Fruit fly (Drosophila melanogaster): ENCODE results near the gene Myo61F.
A peak's percentile ranks its signal among the peaks of the same experiment; 100 is the strongest.

Myo61F gene

DNA sequence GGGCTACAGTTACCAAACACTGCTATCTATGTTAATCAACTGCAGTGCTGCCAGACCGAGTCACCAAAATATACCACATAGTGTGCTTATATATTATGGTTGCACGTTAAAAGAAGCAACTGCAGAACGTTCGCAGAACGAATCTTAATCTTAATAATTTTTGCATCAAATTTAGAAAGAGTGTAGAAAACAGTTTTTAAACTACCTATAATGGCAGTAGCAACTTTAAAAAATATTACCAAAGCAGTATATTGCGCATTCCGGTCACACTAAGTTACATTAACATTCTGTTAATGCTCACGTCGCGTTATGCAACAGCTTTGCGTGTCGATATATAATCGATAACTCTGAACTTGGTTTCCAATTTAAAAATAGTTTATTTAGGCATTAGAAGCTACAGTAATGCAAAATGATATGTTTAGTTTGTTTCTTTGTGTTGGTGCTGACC lies 23.9 kb downstream of the Myo61F start, which contains the start of gene indra (continued):
- TF ChIP-seq oc (tag; optimal IDR thresholded peaks at IDR 0.05), result no peak
- no peak for TF ChIP-seq D (optimal IDR thresholded peaks at IDR 0.05)
- no peak for TF ChIP-seq D (GFP tag; optimal IDR thresholded peaks at IDR 0.05)
- TF ChIP-seq Bgb (GFP tag; IDR thresholded peaks at IDR 0.05; ENCODE audit: partially characterized antibody), result peak; percentile 64
- TF ChIP-seq CG2712 (tag; optimal IDR thresholded peaks at IDR 0.05), result no peak
- TF ChIP-seq CG31441 (GFP tag; IDR thresholded peaks at IDR 0.05), result no peak; the same call in 1 of the 2 replicates
- TF ChIP-seq insv (GFP tag; optimal IDR thresholded peaks at IDR 0.05), result peak in 1 of 2 experiments; percentile 54
- no peak for TF ChIP-seq Hr78 (GFP tag; optimal IDR thresholded peaks at IDR 0.05)
- TF ChIP-seq sr (GFP tag; IDR thresholded peaks at IDR 0.05), result no peak
- TF ChIP-seq ken (GFP tag; IDR thresholded peaks at IDR 0.05), result 0 out of 3 replicates have a peak, but pooled peaks have one; percentile 45
- no peak for TF ChIP-seq tio (GFP tag; optimal IDR thresholded peaks at IDR 0.05)
- peak; percentile 58; the same call in 1 of the 2 replicates for TF ChIP-seq amos (GFP tag; IDR thresholded peaks at IDR 0.05; ENCODE audit: partially characterized antibody)
- TF ChIP-seq CG2889 (GFP tag; IDR thresholded peaks at IDR 0.05), result 0 out of 3 replicates have a peak, but pooled peaks have one; percentile 21
- no peak for TF ChIP-seq yki (optimal IDR thresholded peaks at IDR 0.05)
- peak; percentile 96 for TF ChIP-seq CG9437 (GFP tag; optimal IDR thresholded peaks at IDR 0.05)
- TF ChIP-seq CG11560 (tag; IDR thresholded peaks at IDR 0.05), result peak; percentile 56; the same call in 2 of the 3 replicates
- peak; percentile 67 for TF ChIP-seq NfI (GFP tag; optimal IDR thresholded peaks at IDR 0.05)
- TF ChIP-seq prd (optimal IDR thresholded peaks at IDR 0.05), result no peak
- peak; percentile 45; the same call in 1 of the 3 replicates for TF ChIP-seq prd (GFP tag; IDR thresholded peaks at IDR 0.05)
- no peak for TF ChIP-seq dmrt99B (tag; optimal IDR thresholded peaks at IDR 0.05)
- peak; percentile 37 for TF ChIP-seq kay (GFP tag; optimal IDR thresholded peaks at IDR 0.05)
- no peak for TF ChIP-seq CG6175 (GFP tag; IDR thresholded peaks at IDR 0.05)
- no peak for TF ChIP-seq otp (GFP tag; IDR thresholded peaks at IDR 0.05)
- TF ChIP-seq Mrtf (GFP tag; IDR thresholded peaks at IDR 0.05), result no peak
- TF ChIP-seq dpn (GFP tag; optimal IDR thresholded peaks at IDR 0.05), result peak; percentile 65 to 66
- peak; percentile 75 for TF ChIP-seq Ets97D (GFP tag; optimal IDR thresholded peaks at IDR 0.05)
- no peak for TF ChIP-seq crc (GFP tag; optimal IDR thresholded peaks at IDR 0.05)
- no peak for TF ChIP-seq dimm (GFP tag; IDR thresholded peaks at IDR 0.05)
- TF ChIP-seq CG8089 (GFP tag; optimal IDR thresholded peaks at IDR 0.05), result peak; percentile 45
- peak; percentile 44 for TF ChIP-seq CG10543 (GFP tag; optimal IDR thresholded peaks at IDR 0.05)
- no peak for TF ChIP-seq B-H2 (GFP tag; optimal IDR thresholded peaks at IDR 0.05)
- TF ChIP-seq CG12769 (tag; optimal IDR thresholded peaks at IDR 0.05), result no peak
- no peak for TF ChIP-seq CG17912 (GFP tag; optimal IDR thresholded peaks at IDR 0.05)
- TF ChIP-seq lilli (GFP tag; optimal IDR thresholded peaks at IDR 0.05), result peak; percentile 85
- no peak for TF ChIP-seq CG13894 (tag; optimal IDR thresholded peaks at IDR 0.05)
- peak; percentile 52 for TF ChIP-seq CG9876 (GFP tag; optimal IDR thresholded peaks at IDR 0.05)
- TF ChIP-seq da (GFP tag; optimal IDR thresholded peaks at IDR 0.05), result peak; percentile 1
- peak; percentile 75 for TF ChIP-seq pzg (GFP tag; optimal IDR thresholded peaks at IDR 0.05)
- peak; percentile 11 for TF ChIP-seq fd3F (GFP tag; optimal IDR thresholded peaks at IDR 0.05)
- no peak for TF ChIP-seq Hand (GFP tag; optimal IDR thresholded peaks at IDR 0.05)
- peak; percentile 67; the same call in 1 of the 2 replicates for TF ChIP-seq CG13287 (GFP tag; IDR thresholded peaks at IDR 0.05; ENCODE audit: partially characterized antibody)
- TF ChIP-seq CG12744 (GFP tag; optimal IDR thresholded peaks at IDR 0.05), result peak; percentile 25
- TF ChIP-seq Neu2 (GFP tag; optimal IDR thresholded peaks at IDR 0.05; ENCODE audit: borderline replicate concordance), result no peak
- TF ChIP-seq Oaz (GFP tag; IDR thresholded peaks at IDR 0.05), result no peak
- no peak for TF ChIP-seq B-H1 (GFP tag; IDR thresholded peaks at IDR 0.05)
- TF ChIP-seq Antp (GFP tag; optimal IDR thresholded peaks at IDR 0.05), result peak; percentile 61
- no peak for TF ChIP-seq HLH3B (GFP tag; IDR thresholded peaks at IDR 0.05)
- no peak for TF ChIP-seq scrt (GFP tag; optimal IDR thresholded peaks at IDR 0.05)
- peak; percentile 9 for TF ChIP-seq slou (GFP tag; optimal IDR thresholded peaks at IDR 0.05)
- TF ChIP-seq Fer3 (tag; optimal IDR thresholded peaks at IDR 0.05), result peak; percentile 7
- no peak for TF ChIP-seq CG1024 (GFP tag; IDR thresholded peaks at IDR 0.05)

All from whole organism, embryonic.